Worm (Caenorhabditis elegans) whole organism, early embryonic: Measurements from ENCODE around the gene bckd-1A.

Experiments
- B0310.2 ChIP-seq: sonication (generic microtip); optimal IDR thresholded peaks from 2 replicates; lab custom pipeline; 2016; ENCODE audit warnings: mild to moderate bottlenecking, missing genetic modification characterization, missing compliant biosample characterization
- F13C5.2 ChIP-seq: sonication (generic microtip); optimal IDR thresholded peaks from 2 replicates; lab custom pipeline; 2017; ENCODE audit warnings: mild to moderate bottlenecking, missing genetic modification characterization, inconsistent platforms, missing compliant biosample characterization
- aly-1 ChIP-seq: sonication (generic microtip); optimal IDR thresholded peaks from 2 replicates; lab custom pipeline; 2016; ENCODE audit warnings: missing genetic modification characterization, missing compliant biosample characterization
- ama-1 ChIP-seq: fragments of 150-350 bp; optimal IDR thresholded peaks from 2 replicates; lab custom pipeline; 2014
- ceh-13 ChIP-seq: fragments of 200-800 bp; sonication (Bioruptor generic); optimal IDR thresholded peaks from 2 replicates; lab custom pipeline; 2018; ENCODE audit warnings: mild to moderate bottlenecking, missing genetic modification characterization, missing compliant biosample characterization
- ceh-36 ChIP-seq: sonication (generic microtip); optimal IDR thresholded peaks from 2 replicates; lab custom pipeline; 2016; ENCODE audit warnings: missing genetic modification characterization, inconsistent platforms, missing compliant biosample characterization
- ets-7 ChIP-seq: sonication (generic microtip); optimal IDR thresholded peaks from 2 replicates; lab custom pipeline; 2016; ENCODE audit warnings: missing genotype, missing genetic modification characterization, missing compliant biosample characterization
- flt-1 ChIP-seq: fragments of 200-800 bp; sonication (Bioruptor generic); IDR thresholded peaks from 2 replicates; pipeline ENCODE4 v1.3.6; 2022; ENCODE audit warnings: missing genetic modification characterization, missing compliant biosample characterization
- hmbx-1 ChIP-seq: sonication (generic microtip); optimal IDR thresholded peaks from 2 replicates; lab custom pipeline; 2016; ENCODE audit warnings: mild to moderate bottlenecking, missing genetic modification characterization, missing compliant biosample characterization
- hmg-4 ChIP-seq: fragments of 200-800 bp; sonication (Bioruptor generic); optimal IDR thresholded peaks from 2 replicates; lab custom pipeline; 2018; ENCODE audit warnings: mild to moderate bottlenecking, missing genetic modification characterization, missing compliant biosample characterization
- hnd-1 ChIP-seq: sonication (generic microtip); optimal IDR thresholded peaks from 2 replicates; lab custom pipeline; 2016; ENCODE audit warnings: missing genetic modification characterization, missing compliant biosample characterization
- pes-1 ChIP-seq: fragments of 200-800 bp; sonication (Bioruptor generic); IDR thresholded peaks from 2 replicates; pipeline ENCODE4 v1.3.6; 2022; ENCODE audit warnings: missing genetic modification reagents, missing genetic modification characterization, missing compliant biosample characterization
- scrt-1 ChIP-seq: fragments of 200-800 bp; sonication (Bioruptor generic); IDR thresholded peaks from 2 replicates; pipeline ENCODE4 v1.3.6; 2022; ENCODE audit warnings: missing genetic modification characterization, missing compliant biosample characterization
- sea-1 ChIP-seq: fragments of 200-800 bp; sonication (Bioruptor generic); conservative IDR thresholded peaks from 2 replicates; pipeline ENCODE4 v1.3.6; 2022; ENCODE audit warnings: missing genetic modification characterization, missing compliant biosample characterization
- tbx-11 ChIP-seq: fragments of 200-800 bp; sonication (Bioruptor generic); IDR thresholded peaks from 2 replicates; pipeline ENCODE4 v1.3.6; 2022; ENCODE audit warnings: missing genetic modification characterization, missing compliant biosample characterization
- tbx-37 ChIP-seq: fragments of 200-800 bp; sonication (Bioruptor generic); conservative IDR thresholded peaks from 2 replicates; pipeline ENCODE4 v1.3.6; 2022; ENCODE audit warnings: missing genetic modification reagents, missing genetic modification characterization, missing compliant biosample characterization
- tra-4 ChIP-seq: sonication (generic microtip); optimal IDR thresholded peaks from 2 replicates; lab custom pipeline; 2017; ENCODE audit warnings: missing genetic modification characterization, missing compliant biosample characterization

The bckd-1A gene

ce11 chrIII:12987418-12987817, 15.1 kb upstream of the bckd-1A start, which contains the start of gene ZK1010.5:
Gene ZK1010.5 (minus strand): TSS chrIII:12987518.
- TF ChIP-seq ceh-13 (GFP tag; lab: Kevin White, UChicago) (no peak), tbx-37 (no peak), tbx-11 (GFP tag; lab: Robert Waterston, UW) (no peak), flt-1 (no peak), hnd-1 (tag; lab: Kevin White, UChicago) (no peak), scrt-1 (no peak), hmbx-1 (no peak), B0310.2 (no peak), sea-1 (GFP tag; lab: Robert Waterston, UW) (no peak), aly-1 (no peak), ama-1 (no peak)

DNA sequence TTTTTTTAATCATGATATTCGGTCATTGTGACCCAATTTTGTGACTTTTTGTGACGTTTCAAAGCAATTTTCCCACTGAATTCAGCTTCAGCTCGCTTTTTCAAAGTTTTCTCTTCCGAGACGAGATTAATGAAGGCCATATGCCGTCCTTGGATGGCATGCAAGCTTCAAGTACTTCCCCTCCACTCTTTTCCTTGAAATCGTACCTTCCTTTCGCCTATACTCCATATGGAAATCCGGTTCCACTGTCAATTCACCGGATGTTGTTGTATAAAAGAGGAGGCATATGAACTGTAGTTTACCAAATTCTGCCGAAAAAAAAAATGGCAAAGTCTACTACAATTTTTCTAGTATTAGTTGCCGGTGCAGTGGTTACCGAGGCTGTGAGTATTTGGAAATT, 8.5 kb upstream of the bckd-1A start, which contains the start of gene ZK1010.4:
Gene ZK1010.4 (plus strand): TSS at position 301 of the 400 bp plus-strand sequence.
- TF ChIP-seq B0310.2 (no peak), ceh-36 (tag; lab: Kevin White, UChicago) (no peak), tra-4 (tag; lab: Kevin White, UChicago) (no peak), F13C5.2 (tag; lab: Kevin White, UChicago) (no peak), ama-1 (no peak), hnd-1 (tag; lab: Kevin White, UChicago) (no peak), sea-1 (GFP tag; lab: Robert Waterston, UW) (no peak), flt-1 (no peak), tbx-37 (no peak), hmg-4 (no peak), hmbx-1 (no peak)

DNA sequence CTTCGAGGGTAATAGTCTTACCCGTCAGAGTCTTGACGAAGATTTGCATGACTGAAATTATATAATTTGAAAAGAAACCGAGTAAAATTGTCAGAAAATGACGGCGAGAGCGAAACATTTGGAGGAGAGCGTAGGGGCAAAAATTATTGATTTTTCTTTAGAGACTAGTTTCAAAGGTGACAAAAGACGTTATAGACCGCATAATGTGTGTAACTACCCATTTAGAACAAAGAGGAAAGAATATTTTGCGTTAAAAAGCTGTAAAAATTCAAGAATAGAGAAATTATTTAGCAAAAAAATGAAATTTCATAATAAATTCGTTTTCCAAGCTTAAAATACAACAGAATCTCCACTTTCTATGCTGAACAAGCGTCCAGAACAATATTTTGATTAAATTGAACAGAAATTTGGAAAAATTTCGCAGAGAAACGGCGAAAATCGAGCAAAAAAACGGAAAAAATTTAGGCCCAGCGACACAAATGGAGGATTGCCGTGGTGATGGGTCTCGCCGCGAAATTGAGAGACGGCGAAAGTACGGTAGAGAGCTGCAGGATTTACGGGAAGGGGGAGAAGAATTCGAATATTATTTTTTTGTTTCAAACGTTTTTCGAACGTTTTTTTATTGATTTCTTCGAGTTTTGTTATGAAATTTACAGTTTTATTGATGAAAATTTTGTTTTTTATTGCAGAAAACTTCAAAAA, 6.3 kb upstream of the bckd-1A start, which contains the start of the genes ubq-2 and frg-1:
Gene ubq-2 (minus strand): TSS at position 51 of the 702 bp plus-strand sequence.
Gene frg-1 (plus strand): TSS at position 690 of the 702 bp plus-strand sequence.
- no peak for TF ChIP-seq hmg-4
- TF ChIP-seq F13C5.2 (tag; lab: Kevin White, UChicago), result peak; percentile 44
- no peak for TF ChIP-seq pes-1 (GFP tag; lab: Robert Waterston, UW)

- no peak for TF ChIP-seq ceh-13 (GFP tag; lab: Kevin White, UChicago)
- TF ChIP-seq hmg-4, result no peak
- TF ChIP-seq pes-1 (GFP tag; lab: Robert Waterston, UW), result no peak
- TF ChIP-seq aly-1, result no peak
- TF ChIP-seq flt-1, result no peak
- TF ChIP-seq scrt-1, result no peak
- no peak for TF ChIP-seq sea-1 (GFP tag; lab: Robert Waterston, UW)
- no peak for TF ChIP-seq F13C5.2 (tag; lab: Kevin White, UChicago)
- no peak for TF ChIP-seq ceh-36 (tag; lab: Kevin White, UChicago)
- no peak for TF ChIP-seq ama-1
- no peak for TF ChIP-seq B0310.2
- no peak for TF ChIP-seq hmbx-1
- TF ChIP-seq ets-7 (tag; lab: Kevin White, UChicago), result no peak
- TF ChIP-seq tbx-11 (GFP tag; lab: Robert Waterston, UW), result no peak
- TF ChIP-seq tbx-37, result no peak
- TF ChIP-seq tra-4 (tag; lab: Kevin White, UChicago), result no peak
- no peak for TF ChIP-seq hnd-1 (tag; lab: Kevin White, UChicago)
These were observed 5.3 kb upstream of the bckd-1A start, which contains the start of gene ZK1010.2 for ce11 chrIII:12977559-12977958. Gene ZK1010.2 (minus strand): TSS chrIII:12977862.

DNA sequence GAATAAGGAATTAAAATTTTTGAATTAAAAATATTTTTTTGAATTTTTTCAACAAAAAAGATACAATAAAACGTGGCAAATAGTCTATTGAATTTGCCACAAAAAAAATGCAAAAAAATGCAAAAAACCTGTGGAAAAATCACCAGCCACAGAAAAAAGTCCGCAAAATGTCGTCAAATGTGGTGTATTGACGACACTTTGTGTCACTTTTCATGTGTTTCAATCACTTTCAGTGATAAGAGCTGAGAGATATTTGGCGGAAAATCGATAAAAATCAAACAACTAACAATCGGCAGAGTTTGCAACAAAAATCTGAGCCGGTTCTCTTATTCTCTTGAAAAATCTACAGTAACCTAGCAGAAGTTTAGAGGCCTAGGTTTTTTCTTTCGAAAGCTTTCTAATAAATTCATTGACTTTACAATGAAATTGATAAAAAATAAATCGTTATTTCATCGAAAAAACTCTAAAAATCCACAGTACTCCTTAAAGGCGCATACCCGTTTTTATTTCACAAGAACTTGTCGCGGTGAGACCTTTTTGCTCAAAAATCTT, 394 bp downstream of the bckd-1A start:
- TF ChIP-seq F13C5.2 (tag; lab: Kevin White, UChicago), result no peak
- TF ChIP-seq sea-1 (GFP tag; lab: Robert Waterston, UW), result no peak
- no peak for TF ChIP-seq tra-4 (tag; lab: Kevin White, UChicago)
- no peak for TF ChIP-seq pes-1 (GFP tag; lab: Robert Waterston, UW)
- TF ChIP-seq B0310.2, result no peak
- no peak for TF ChIP-seq ama-1
- TF ChIP-seq scrt-1, result no peak
- no peak for TF ChIP-seq ceh-13 (GFP tag; lab: Kevin White, UChicago)
- no peak for TF ChIP-seq hmg-4
- TF ChIP-seq hnd-1 (tag; lab: Kevin White, UChicago), result no peak
- no peak for TF ChIP-seq hmbx-1
- no peak for TF ChIP-seq flt-1
- no peak for TF ChIP-seq tbx-37
- TF ChIP-seq ets-7 (tag; lab: Kevin White, UChicago), result no peak
- TF ChIP-seq aly-1, result no peak
- TF ChIP-seq ceh-36 (tag; lab: Kevin White, UChicago), result no peak
- TF ChIP-seq tbx-11 (GFP tag; lab: Robert Waterston, UW), result no peak

ce11 chrIII:12968330-12968729, 4.0 kb downstream of the bckd-1A start:
- TF ChIP-seq ets-7 (tag; lab: Kevin White, UChicago) (no peak), F13C5.2 (tag; lab: Kevin White, UChicago) (no peak), ama-1 (no peak), aly-1 (no peak)

DNA sequence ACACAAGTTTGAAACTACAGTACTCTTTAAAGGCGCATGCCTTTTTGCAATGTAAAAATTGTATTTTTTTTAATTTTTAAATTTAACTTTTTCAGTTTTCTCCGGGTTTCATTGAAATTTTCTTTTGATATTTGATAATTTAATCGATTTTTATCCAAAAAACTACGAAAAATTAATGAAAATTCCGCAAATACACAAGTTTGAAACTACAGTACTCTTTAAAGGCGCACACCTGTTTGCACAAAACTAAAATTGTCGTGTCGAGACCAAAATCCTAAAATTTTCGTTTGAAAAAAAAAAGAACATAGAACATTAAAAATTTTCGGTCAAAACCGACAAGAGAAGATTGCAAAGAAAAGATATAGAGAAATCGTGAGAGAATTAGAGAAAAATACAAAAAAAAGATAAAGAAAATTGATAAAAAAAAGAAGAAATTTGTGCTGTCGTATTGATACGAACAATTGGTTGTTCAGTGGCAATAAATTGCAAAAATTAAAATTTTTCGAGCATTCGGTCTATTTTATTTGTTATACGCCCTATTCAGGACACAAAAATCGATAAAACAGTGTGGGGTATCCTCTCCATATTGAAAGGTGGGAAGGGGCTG, 4.8 kb downstream of the bckd-1A start:
- TF ChIP-seq ama-1, result no peak
- TF ChIP-seq pes-1 (GFP tag; lab: Robert Waterston, UW), result no peak
- no peak for TF ChIP-seq aly-1
- no peak for TF ChIP-seq tra-4 (tag; lab: Kevin White, UChicago)

DNA sequence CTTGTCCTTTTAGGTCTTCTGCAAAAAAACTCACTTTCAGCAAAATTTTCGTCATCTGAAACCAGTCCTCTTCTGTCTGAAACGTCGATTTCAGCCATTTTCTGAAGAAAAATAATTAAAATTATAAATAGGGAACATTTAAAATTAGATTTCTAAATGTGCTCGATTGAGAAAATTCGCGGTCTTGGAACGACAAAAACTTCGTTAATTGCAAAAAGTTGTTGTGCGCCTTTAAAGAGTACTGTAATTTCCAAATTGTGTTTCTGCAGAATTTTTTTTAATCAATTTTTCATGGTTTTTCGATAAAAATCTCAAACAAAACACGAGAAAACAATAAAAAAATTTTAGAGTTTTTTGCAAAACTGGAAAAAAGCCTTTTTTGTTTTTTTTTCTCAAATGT, 5.4 kb downstream of the bckd-1A start, which contains the start of gene ttm-1:
Gene ttm-1 (minus strand): TSS at position 101 of the 400 bp plus-strand sequence.
- no peak for TF ChIP-seq B0310.2
